Worm (Caenorhabditis elegans) whole organism, L4 larva: ENCODE results near the gene C01G5.4.

Experiments
- D1046.2 ChIP-seq: fragments of 200-800 bp; sonication (Bioruptor generic); IDR thresholded peaks from 2 replicates; pipeline ENCODE4 v1.3.6; 2022; ENCODE audit warnings: missing genetic modification characterization, missing compliant biosample characterization
- F44E2.7 ChIP-seq: fragments of 200-800 bp; sonication (Bioruptor generic); IDR thresholded peaks from 2 replicates; pipeline ENCODE4 v2.1.2; 2022; ENCODE audit warnings: missing genetic modification characterization, missing compliant biosample characterization
- R02D3.7 ChIP-seq: fragments of 150-350 bp; sonication (generic microtip); optimal IDR thresholded peaks from 3 replicates; lab custom pipeline; 2014; ENCODE audit warnings: missing biosample characterization, missing genetic modification characterization
- T26A8.4 ChIP-seq: fragments of 200-800 bp; sonication (Bioruptor generic); IDR thresholded peaks from 2 replicates; pipeline ENCODE4 v1.3.6; 2022; ENCODE audit warnings: missing genetic modification characterization, missing compliant biosample characterization
- Y105C5A.15 ChIP-seq: fragments of 200-800 bp; sonication (Bioruptor generic); IDR thresholded peaks from 2 replicates; pipeline ENCODE4 v1.3.6; 2022; ENCODE audit warnings: missing genetic modification characterization, missing compliant biosample characterization
- Y5F2A.4 ChIP-seq: fragments of 200-800 bp; sonication (Bioruptor generic); optimal IDR thresholded peaks from 2 replicates; lab custom pipeline; 2018; ENCODE audit warnings: mild to moderate bottlenecking, missing genetic modification characterization, missing compliant biosample characterization
- ZK546.5 ChIP-seq, 2 experiments: sonication (generic microtip); optimal IDR thresholded peaks; 2 replicates each; lab custom pipeline; 2017; ENCODE audit warnings: missing biosample characterization in 2 of 2, missing genetic modification characterization in 2 of 2
- ama-1 ChIP-seq: fragments of 150-350 bp; optimal IDR thresholded peaks from 2 replicates; lab custom pipeline; 2014; ENCODE audit warnings: inconsistent platforms, mixed read lengths
- ceh-20 ChIP-seq: fragments of 200-800 bp; sonication (Bioruptor generic); IDR thresholded peaks from 2 replicates; pipeline ENCODE4 v1.3.6; 2022; ENCODE audit warnings: missing genetic modification reagents, missing genetic modification characterization, missing compliant biosample characterization
- ceh-44 ChIP-seq: fragments of 200-800 bp; sonication (Bioruptor generic); IDR thresholded peaks from 2 replicates; pipeline ENCODE4 v1.3.6; 2022; ENCODE audit warnings: missing genetic modification reagents, missing genetic modification characterization, missing compliant biosample characterization
- ceh-62 ChIP-seq: sonication (generic microtip); optimal IDR thresholded peaks from 2 replicates; lab custom pipeline; 2017; ENCODE audit warnings: missing biosample characterization, missing genetic modification characterization
- ces-1 ChIP-seq: fragments of 150-350 bp; sonication (generic microtip); optimal IDR thresholded peaks from 4 replicates; lab custom pipeline; 2014; ENCODE audit warnings: missing biosample characterization, missing genetic modification reagents, missing genetic modification characterization
- cey-2 ChIP-seq: sonication (generic microtip); optimal IDR thresholded peaks from 3 replicates; lab custom pipeline; 2017; ENCODE audit warnings: missing genetic modification characterization, mild to moderate bottlenecking, missing compliant biosample characterization, antibody characterized with exemption, borderline replicate concordance; ENCODE audit not compliant: insufficient read depth
- ctbp-1 ChIP-seq: fragments of 200-800 bp; sonication (Bioruptor generic); IDR thresholded peaks from 2 replicates; pipeline ENCODE4 v1.3.6; 2022; ENCODE audit warnings: missing genetic modification reagents, missing genetic modification characterization, missing compliant biosample characterization
- daf-12 ChIP-seq: fragments of 150-350 bp; optimal IDR thresholded peaks from 2 replicates; lab custom pipeline; 2014; ENCODE audit warnings: missing biosample characterization, missing genetic modification reagents, missing genetic modification characterization
- dmd-8 ChIP-seq: fragments of 200-800 bp; sonication (Bioruptor generic); IDR thresholded peaks from 2 replicates; pipeline ENCODE4 v1.3.6; 2022; ENCODE audit warnings: missing genetic modification characterization, missing compliant biosample characterization
- dpl-1 ChIP-seq: fragments of 150-350 bp; optimal IDR thresholded peaks from 2 replicates; lab custom pipeline; 2014; ENCODE audit warnings: missing biosample characterization, missing genetic modification reagents, missing genetic modification characterization
- duxl-1 ChIP-seq: sonication (generic microtip); optimal IDR thresholded peaks from 2 replicates; lab custom pipeline; 2016; ENCODE audit warnings: mild to moderate bottlenecking, missing genetic modification characterization, moderate library complexity, missing compliant biosample characterization; ENCODE audit not compliant: poor library complexity
- egl-27 ChIP-seq: sonication (generic microtip); optimal IDR thresholded peaks from 3 replicates; lab custom pipeline; 2017; ENCODE audit warnings: missing biosample characterization, missing genetic modification reagents, missing genetic modification characterization
- egl-43 ChIP-seq: fragments of 200-800 bp; sonication (Bioruptor generic); IDR thresholded peaks from 2 replicates; pipeline ENCODE4 v1.3.6; 2022; ENCODE audit warnings: missing genetic modification reagents, missing genetic modification characterization, missing compliant biosample characterization
- fkh-10 ChIP-seq: fragments of 150-350 bp; optimal IDR thresholded peaks from 2 replicates; lab custom pipeline; 2014; ENCODE audit warnings: missing biosample characterization, missing genetic modification reagents, missing genetic modification characterization
- hlh-11 ChIP-seq: fragments of 200-800 bp; sonication (Bioruptor generic); optimal IDR thresholded peaks from 2 replicates; lab custom pipeline; 2018; ENCODE audit warnings: mild to moderate bottlenecking, missing genetic modification characterization, missing compliant biosample characterization
- jun-1 ChIP-seq: fragments of 150-350 bp; optimal IDR thresholded peaks from 2 replicates; lab custom pipeline; 2014; ENCODE audit warnings: missing biosample characterization, missing genetic modification reagents, missing genetic modification characterization
- lim-7 ChIP-seq: fragments of 200-800 bp; sonication (Bioruptor generic); IDR thresholded peaks from 2 replicates; pipeline ENCODE4 v1.3.6; 2022; ENCODE audit warnings: missing genetic modification characterization, missing compliant biosample characterization
- lin-1 ChIP-seq: fragments of 200-800 bp; sonication (Bioruptor generic); IDR thresholded peaks from 2 replicates; pipeline ENCODE4 v1.3.6; 2022; ENCODE audit warnings: missing genetic modification reagents, missing genetic modification characterization, missing compliant biosample characterization
- lin-15B ChIP-seq: fragments of 150-350 bp; sonication (generic microtip); optimal IDR thresholded peaks from 3 replicates; lab custom pipeline; 2014; ENCODE audit warnings: missing biosample characterization, missing genetic modification characterization
- lin-29 ChIP-seq: fragments of 200-800 bp; sonication (Bioruptor generic); IDR thresholded peaks from 2 replicates; pipeline ENCODE4 v1.3.6; 2022; ENCODE audit warnings: missing genetic modification reagents, missing genetic modification characterization, missing compliant biosample characterization
- lin-38 ChIP-seq: fragments of 200-800 bp; sonication (Bioruptor generic); IDR thresholded peaks from 2 replicates; pipeline ENCODE4 v1.3.6; 2022; ENCODE audit warnings: missing genetic modification reagents, missing genetic modification characterization, missing compliant biosample characterization
- lin-39 ChIP-seq: fragments of 150-350 bp; optimal IDR thresholded peaks from 2 replicates; lab custom pipeline; 2014; ENCODE audit warnings: missing biosample characterization, missing genetic modification reagents, missing genetic modification characterization
- lir-3 ChIP-seq: sonication (generic microtip); optimal IDR thresholded peaks from 2 replicates; lab custom pipeline; 2016; ENCODE audit warnings: mild to moderate bottlenecking, missing genetic modification characterization, missing compliant biosample characterization
- madf-5 ChIP-seq, 2 experiments: fragments of 200-800 bp; sonication (Bioruptor generic); IDR thresholded peaks; 2 replicates each; pipeline ENCODE4 v1.3.6; 2022; ENCODE audit warnings: missing compliant biosample characterization in 2 of 2, missing genetic modification characterization in 2 of 2
- madf-9 ChIP-seq: fragments of 200-800 bp; sonication (Bioruptor generic); conservative IDR thresholded peaks from 2 replicates; pipeline ENCODE4 v1.3.6; 2022; ENCODE audit warnings: missing genetic modification reagents, missing genetic modification characterization, missing compliant biosample characterization
- mep-1 ChIP-seq: fragments of 150-350 bp; sonication (generic microtip); optimal IDR thresholded peaks from 3 replicates; lab custom pipeline; 2014; ENCODE audit warnings: missing biosample characterization, missing genetic modification characterization
- mes-2 ChIP-seq: sonication (generic microtip); optimal IDR thresholded peaks from 2 replicates; lab custom pipeline; 2016; ENCODE audit warnings: missing genotype, mild to moderate bottlenecking, missing genetic modification characterization, missing compliant biosample characterization; ENCODE audit not compliant: poor library complexity, severe bottlenecking
- mxl-2 ChIP-seq: fragments of 200-800 bp; sonication (Bioruptor generic); conservative IDR thresholded peaks from 2 replicates; pipeline ENCODE4 v1.3.6; 2022; ENCODE audit warnings: missing genetic modification reagents, missing genetic modification characterization, missing compliant biosample characterization
- mxl-3 ChIP-seq: fragments of 200-800 bp; sonication (Bioruptor generic); optimal IDR thresholded peaks from 2 replicates; lab custom pipeline; 2018; ENCODE audit warnings: mild to moderate bottlenecking, missing genetic modification characterization, missing compliant biosample characterization
- nhr-10 ChIP-seq: fragments of 150-350 bp; optimal IDR thresholded peaks from 2 replicates; lab custom pipeline; 2014; ENCODE audit warnings: missing biosample characterization, missing genetic modification characterization
- nhr-237 ChIP-seq: sonication (generic microtip); optimal IDR thresholded peaks from 2 replicates; lab custom pipeline; 2017; ENCODE audit warnings: missing biosample characterization, missing genetic modification characterization
- nhr-77 ChIP-seq: fragments of 150-350 bp; optimal IDR thresholded peaks from 2 replicates; lab custom pipeline; 2014; ENCODE audit warnings: missing biosample characterization, missing genetic modification characterization
- pha-4 ChIP-seq, 2 experiments: fragments of 150-350 bp in 1 of 2; fragments of 200-800 bp in 1 of 2; sonication (Bioruptor generic) in 1 of 2; IDR thresholded peaks in 1 of 2; optimal IDR thresholded peaks in 1 of 2; 2 replicates each; pipeline versions ENCODE4 v1.3.6 to Lab custom; 2014 to 2022; ENCODE audit warnings: missing genetic modification characterization in 2 of 2, missing genetic modification reagents in 2 of 2, missing biosample characterization in 1 of 2, missing compliant biosample characterization in 1 of 2
- rbr-2 ChIP-seq: sonication (generic microtip); optimal IDR thresholded peaks from 2 replicates; lab custom pipeline; 2016; ENCODE audit warnings: missing genotype, missing genetic modification characterization, missing compliant biosample characterization
- saeg-2 ChIP-seq: fragments of 200-800 bp; sonication (Bioruptor generic); IDR thresholded peaks from 2 replicates; pipeline ENCODE4 v1.3.6; 2022; ENCODE audit warnings: missing genetic modification reagents, missing genetic modification characterization, missing compliant biosample characterization
- sdz-12 ChIP-seq: fragments of 200-800 bp; sonication (Bioruptor generic); optimal IDR thresholded peaks from 2 replicates; lab custom pipeline; 2018; ENCODE audit warnings: mild to moderate bottlenecking, missing genetic modification characterization, missing compliant biosample characterization
- spr-1 ChIP-seq: sonication (generic microtip); optimal IDR thresholded peaks from 2 replicates; lab custom pipeline; 2016; ENCODE audit warnings: mild to moderate bottlenecking, missing genetic modification characterization, missing compliant biosample characterization
- spr-3 ChIP-seq: fragments of 200-800 bp; sonication (Bioruptor generic); optimal IDR thresholded peaks from 2 replicates; lab custom pipeline; 2018; ENCODE audit warnings: mild to moderate bottlenecking, missing genetic modification characterization, missing compliant biosample characterization
- tag-97 ChIP-seq: fragments of 200-800 bp; sonication (Bioruptor generic); IDR thresholded peaks from 2 replicates; pipeline ENCODE4 v1.3.6; 2022; ENCODE audit warnings: missing genetic modification characterization, missing compliant biosample characterization
- tra-1 ChIP-seq: fragments of 200-800 bp; sonication (Bioruptor generic); IDR thresholded peaks from 2 replicates; pipeline ENCODE4 v1.3.6; 2022; ENCODE audit warnings: missing genetic modification reagents, missing genetic modification characterization, missing compliant biosample characterization
- unc-130 ChIP-seq: sonication (generic microtip); optimal IDR thresholded peaks from 2 replicates; lab custom pipeline; 2016; ENCODE audit warnings: missing genetic modification reagents, missing genetic modification characterization, missing compliant biosample characterization
- unc-39 ChIP-seq: sonication (generic microtip); optimal IDR thresholded peaks from 2 replicates; lab custom pipeline; 2017; ENCODE audit warnings: missing biosample characterization, missing genetic modification characterization
- vab-7 ChIP-seq: fragments of 200-800 bp; sonication (Bioruptor generic); IDR thresholded peaks from 2 replicates; pipeline ENCODE4 v1.3.6; 2022; ENCODE audit warnings: missing genetic modification reagents, missing genetic modification characterization, missing compliant biosample characterization
- zfp-3 ChIP-seq: fragments of 200-800 bp; sonication (Bioruptor generic); conservative IDR thresholded peaks from 2 replicates; pipeline ENCODE4 v1.3.6; 2022; ENCODE audit warnings: missing genetic modification reagents, missing genetic modification characterization, missing compliant biosample characterization
- zip-2 ChIP-seq: fragments of 150-350 bp; optimal IDR thresholded peaks from 2 replicates; lab custom pipeline; 2014; ENCODE audit warnings: missing biosample characterization, missing genetic modification characterization

The C01G5.4 gene

DNA sequence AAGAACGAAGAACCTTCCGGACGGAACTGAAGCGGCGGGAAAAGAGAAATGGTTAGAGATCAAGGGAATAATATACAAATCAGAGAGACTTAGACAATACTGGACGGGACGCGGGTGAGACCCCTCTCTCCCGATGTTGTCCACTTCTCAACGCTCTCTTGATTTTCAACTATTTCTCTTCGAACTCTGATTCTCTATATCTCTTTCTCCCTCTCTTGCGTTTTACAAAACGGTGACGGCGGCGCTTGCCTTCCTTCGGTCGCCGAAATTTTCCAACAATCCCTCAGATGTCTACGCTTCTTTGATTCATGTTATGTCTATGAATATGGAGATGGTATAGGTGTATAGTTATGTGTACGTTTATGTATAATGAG is 45.2 kb downstream of the C01G5.4 start (continued):
- TF ChIP-seq vab-7 (GFP tag; lab: Robert Waterston, UW) (no peak), egl-43 (GFP tag; lab: Robert Waterston, UW) (no peak), hlh-11 (tag; lab: Kevin White, UChicago) (peak; percentile 81), mes-2 (peak; percentile 41), nhr-237 (tag; lab: Kevin White, UChicago) (no peak), lin-38 (GFP tag; lab: Robert Waterston, UW) (peak; percentile 49), mxl-3 (GFP tag; lab: Kevin White, UChicago) (peak; percentile 30), spr-1 (no peak), sdz-12 (GFP tag; lab: Kevin White, UChicago) (no peak), ama-1 (lab: Kevin White, UChicago) (no peak), pha-4 (GFP tag; IDR thresholded peaks at IDR 0.05; lab: Robert Waterston, UW) (no peak), pha-4 (tag; optimal IDR thresholded peaks at IDR 0.05; lab: Kevin White, UChicago) (peak; percentile 32), dmd-8 (no peak), tag-97 (GFP tag; lab: Robert Waterston, UW) (no peak), lir-3 (tag; lab: Kevin White, UChicago) (no peak), dpl-1 (no peak), rbr-2 (no peak), lin-39 (tag; lab: Kevin White, UChicago) (no peak), ceh-44 (GFP tag; lab: Robert Waterston, UW) (no peak), daf-12 (tag; lab: Kevin White, UChicago) (no peak), tra-1 (GFP tag; lab: Robert Waterston, UW) (no peak), ZK546.5 (tag; optimal IDR thresholded peaks at IDR 0.05; lab: Kevin White, UChicago) (no peak), cey-2 (tag; lab: Kevin White, UChicago) (no peak), zfp-3 (no peak), unc-39 (tag; lab: Kevin White, UChicago) (no peak), saeg-2 (GFP tag; lab: Robert Waterston, UW) (no peak), lin-15B (tag; lab: Kevin White, UChicago) (no peak), lin-1 (GFP tag; lab: Robert Waterston, UW) (no peak), mxl-2 (GFP tag; lab: Robert Waterston, UW) (no peak), duxl-1 (tag; lab: Kevin White, UChicago) (no peak), Y105C5A.15 (GFP tag; lab: Robert Waterston, UW) (no peak), jun-1 (tag; lab: Kevin White, UChicago) (no peak), egl-27 (no peak), R02D3.7 (tag; lab: Kevin White, UChicago) (no peak), Y5F2A.4 (no peak), nhr-77 (tag; lab: Kevin White, UChicago) (no peak), D1046.2 (no peak), lim-7 (GFP tag; lab: Robert Waterston, UW) (no peak), nhr-10 (tag; lab: Kevin White, UChicago) (no peak), madf-5 (GFP tag; IDR thresholded peaks at IDR 0.05; lab: Robert Waterston, UW) (no peak), zip-2 (no peak), ces-1 (GFP tag; lab: Kevin White, UChicago) (no peak), madf-9 (GFP tag; lab: Robert Waterston, UW) (peak; percentile 49; the same call in 1 of the 2 replicates), F44E2.7 (no peak), spr-3 (GFP tag; lab: Kevin White, UChicago) (no peak), fkh-10 (GFP tag; lab: Kevin White, UChicago) (no peak), lin-29 (GFP tag; lab: Robert Waterston, UW) (no peak), ctbp-1 (GFP tag; lab: Robert Waterston, UW) (no peak), unc-130 (GFP tag; lab: Kevin White, UChicago) (no peak), ceh-62 (tag; lab: Kevin White, UChicago) (no peak), ceh-20 (GFP tag; lab: Robert Waterston, UW) (no peak), T26A8.4 (0 out of 2 replicates have a peak, but pooled peaks have one; percentile 13), mep-1 (tag; lab: Kevin White, UChicago) (peak; percentile 65)
